Worm (Caenorhabditis elegans) whole organism, L3 larva: ENCODE data around the gene hen-1.

ENCODE experiments used
- R02D3.7 ChIP-seq: fragments of 150-350 bp; optimal IDR thresholded peaks from 2 replicates; lab custom pipeline; 2014; ENCODE audit warnings: missing biosample characterization, missing genetic modification characterization
- aly-2 ChIP-seq: fragments of 150-350 bp; optimal IDR thresholded peaks from 2 replicates; lab custom pipeline; 2014; ENCODE audit warnings: missing biosample characterization, missing genetic modification characterization
- ama-1 ChIP-seq: fragments of 150-350 bp; optimal IDR thresholded peaks from 2 replicates; lab custom pipeline; 2018
- ceh-16 ChIP-seq: sonication (generic microtip); optimal IDR thresholded peaks from 2 replicates; lab custom pipeline; 2017; ENCODE audit warnings: missing biosample characterization, missing genetic modification characterization
- egl-5 ChIP-seq: fragments of 150-350 bp; optimal IDR thresholded peaks from 2 replicates; lab custom pipeline; 2017; ENCODE audit warnings: missing biosample characterization, missing genetic modification reagents, missing genetic modification characterization, inconsistent platforms
- elt-1 ChIP-seq: fragments of 150-350 bp; optimal IDR thresholded peaks from 2 replicates; lab custom pipeline; 2014; ENCODE audit warnings: missing biosample characterization, missing genetic modification characterization
- elt-2 ChIP-seq: sonication (generic microtip); optimal IDR thresholded peaks from 2 replicates; lab custom pipeline; 2016; ENCODE audit warnings: missing genetic modification reagents, mild to moderate bottlenecking, missing genetic modification characterization, missing compliant biosample characterization
- fkh-2 ChIP-seq: fragments of 150-350 bp; optimal IDR thresholded peaks from 2 replicates; lab custom pipeline; 2014; ENCODE audit warnings: missing biosample characterization, missing genetic modification reagents, missing genetic modification characterization
- fos-1 ChIP-seq: fragments of 150-350 bp; optimal IDR thresholded peaks from 2 replicates; lab custom pipeline; 2014; ENCODE audit warnings: missing biosample characterization, missing genetic modification characterization
- hmg-11 ChIP-seq: sonication (generic microtip); optimal IDR thresholded peaks from 2 replicates; lab custom pipeline; 2016; ENCODE audit warnings: missing genetic modification characterization, missing compliant biosample characterization
- lin-39 ChIP-seq: fragments of 150-350 bp; optimal IDR thresholded peaks from 2 replicates; lab custom pipeline; 2018; ENCODE audit warnings: missing biosample characterization, missing genetic modification reagents, missing genetic modification characterization
- lsy-12 ChIP-seq: sonication (generic microtip); optimal IDR thresholded peaks from 2 replicates; lab custom pipeline; 2016; ENCODE audit warnings: mild to moderate bottlenecking, missing genetic modification characterization, missing compliant biosample characterization
- mdl-1 ChIP-seq: fragments of 150-350 bp; optimal IDR thresholded peaks from 2 replicates; lab custom pipeline; 2014; ENCODE audit warnings: missing biosample characterization, missing genetic modification characterization
- mml-1 ChIP-seq: fragments of 150-350 bp; sonication (generic microtip); optimal IDR thresholded peaks from 3 replicates; lab custom pipeline; 2014; ENCODE audit warnings: missing biosample characterization, missing genetic modification characterization
- nfya-1 ChIP-seq: sonication (generic microtip); optimal IDR thresholded peaks from 2 replicates; lab custom pipeline; 2017; ENCODE audit warnings: missing genetic modification characterization, mild to moderate bottlenecking, missing compliant biosample characterization, antibody characterized with exemption, moderate library complexity; ENCODE audit not compliant: insufficient read depth
- nhr-11 ChIP-seq: fragments of 150-350 bp; optimal IDR thresholded peaks from 2 replicates; lab custom pipeline; 2014; ENCODE audit warnings: missing biosample characterization, missing genetic modification characterization
- nhr-12 ChIP-seq: fragments of 150-350 bp; optimal IDR thresholded peaks from 2 replicates; lab custom pipeline; 2014; ENCODE audit warnings: missing biosample characterization, missing genetic modification characterization
- nhr-237 ChIP-seq: fragments of 150-350 bp; optimal IDR thresholded peaks from 2 replicates; lab custom pipeline; 2014; ENCODE audit warnings: missing biosample characterization, missing genetic modification characterization
- nhr-25 ChIP-seq: sonication (generic microtip); optimal IDR thresholded peaks from 2 replicates; lab custom pipeline; 2017; ENCODE audit warnings: missing biosample characterization, missing genetic modification characterization
- nhr-28 ChIP-seq: fragments of 150-350 bp; optimal IDR thresholded peaks from 2 replicates; lab custom pipeline; 2014; ENCODE audit warnings: missing biosample characterization, missing genetic modification characterization
- nhr-43 ChIP-seq: sonication (generic microtip); optimal IDR thresholded peaks from 2 replicates; lab custom pipeline; 2016; ENCODE audit warnings: mild to moderate bottlenecking, missing genetic modification characterization, missing compliant biosample characterization; ENCODE audit not compliant: poor library complexity, severe bottlenecking
- nhr-67 ChIP-seq: fragments of 150-350 bp; optimal IDR thresholded peaks from 2 replicates; lab custom pipeline; 2014; ENCODE audit warnings: missing biosample characterization, missing genetic modification characterization
- nhr-77 ChIP-seq: fragments of 150-350 bp; optimal IDR thresholded peaks from 2 replicates; lab custom pipeline; 2014; ENCODE audit warnings: missing biosample characterization, missing genetic modification characterization
- pha-4 ChIP-seq: fragments of 150-350 bp; optimal IDR thresholded peaks from 2 replicates; lab custom pipeline; 2014; ENCODE audit warnings: missing biosample characterization, missing genetic modification reagents, missing genetic modification characterization
- pqm-1 ChIP-seq: fragments of 150-350 bp; optimal IDR thresholded peaks from 2 replicates; lab custom pipeline; 2017; ENCODE audit warnings: missing biosample characterization, missing genetic modification characterization, inconsistent platforms
- skn-1 ChIP-seq: fragments of 150-350 bp; optimal IDR thresholded peaks from 2 replicates; lab custom pipeline; 2014; ENCODE audit warnings: missing biosample characterization, missing genetic modification characterization
- tbx-2 ChIP-seq: sonication (generic microtip); optimal IDR thresholded peaks from 2 replicates; lab custom pipeline; 2016; ENCODE audit warnings: mild to moderate bottlenecking, missing genetic modification characterization, missing compliant biosample characterization
- unc-39 ChIP-seq: sonication (generic microtip); optimal IDR thresholded peaks from 4 replicates; lab custom pipeline; 2017; ENCODE audit warnings: missing biosample characterization, missing genetic modification characterization
- unc-62 ChIP-seq: fragments of 150-350 bp; sonication (generic microtip); optimal IDR thresholded peaks from 4 replicates; lab custom pipeline; 2014; ENCODE audit warnings: missing biosample characterization, missing genetic modification reagents, missing genetic modification characterization
- ztf-4 ChIP-seq: fragments of 150-350 bp; optimal IDR thresholded peaks from 2 replicates; lab custom pipeline; 2014; ENCODE audit warnings: missing biosample characterization, missing genetic modification characterization

Gene hen-1

ce11 chrX:7151976-7152528 lies 35.3 kb upstream of the hen-1 start:
- TF ChIP-seq elt-2 (tag; lab: Kevin White, UChicago) (no peak), nhr-12 (tag; lab: Kevin White, UChicago) (no peak), nhr-43 (tag; lab: Kevin White, UChicago) (no peak), hmg-11 (tag; lab: Kevin White, UChicago) (no peak), nfya-1 (no peak), fkh-2 (no peak), elt-1 (tag; lab: Kevin White, UChicago) (no peak), nhr-67 (tag; lab: Kevin White, UChicago) (no peak), unc-39 (tag; lab: Kevin White, UChicago) (no peak), fos-1 (tag; lab: Kevin White, UChicago) (no peak)

ce11 chrX:7151189-7151857 lies 34.5 kb upstream of the hen-1 start, which contains the start of gene lam-2:
lam-2 (minus strand) TSS chrX:7151239.
- peak; percentile 8 for TF ChIP-seq pha-4 (tag; lab: Kevin White, UChicago)
- TF ChIP-seq nhr-25 (tag; lab: Kevin White, UChicago): no peak

ce11 chrX:7149670-7150069 lies 32.9 kb upstream of the hen-1 start:
- TF ChIP-seq ceh-16: no peak
- TF ChIP-seq nhr-11 (tag; lab: Kevin White, UChicago): no peak
- no peak for TF ChIP-seq mml-1 (tag; lab: Kevin White, UChicago)
- no peak for TF ChIP-seq R02D3.7 (tag; lab: Kevin White, UChicago)
- no peak for TF ChIP-seq elt-1 (tag; lab: Kevin White, UChicago)
- no peak for TF ChIP-seq lin-39 (tag; lab: Kevin White, UChicago)
- no peak for TF ChIP-seq mdl-1
- TF ChIP-seq unc-62 (GFP tag; lab: Kevin White, UChicago): no peak
- no peak for TF ChIP-seq fkh-2
- no peak for TF ChIP-seq nhr-28 (tag; lab: Kevin White, UChicago)
- TF ChIP-seq nhr-43 (tag; lab: Kevin White, UChicago): no peak
- no peak for TF ChIP-seq tbx-2 (tag; lab: Kevin White, UChicago)

ce11 chrX:7143515-7143914 lies 26.7 kb upstream of the hen-1 start, which contains the start of gene alh-10:
alh-10 (minus strand) TSS chrX:7143641.
- TF ChIP-seq ama-1 (lab: Kevin White, UChicago) (no peak), ztf-4 (tag; lab: Kevin White, UChicago) (no peak), skn-1 (tag; lab: Kevin White, UChicago) (no peak), elt-1 (tag; lab: Kevin White, UChicago) (no peak), egl-5 (tag; lab: Kevin White, UChicago) (no peak), nhr-237 (tag; lab: Kevin White, UChicago) (no peak), pqm-1 (tag; lab: Kevin White, UChicago) (peak; percentile 22), nhr-28 (tag; lab: Kevin White, UChicago) (no peak), nhr-25 (tag; lab: Kevin White, UChicago) (peak; percentile 62), aly-2 (tag; lab: Kevin White, UChicago) (no peak)

- no peak for TF ChIP-seq lsy-12
- peak; percentile 16 for TF ChIP-seq elt-2 (tag; lab: Kevin White, UChicago)
- TF ChIP-seq, all 47 proteins: peak for 1
Observed at ce11 chrX:7140682-7141254, 24.0 kb upstream of the hen-1 start.

ce11 chrX:7139614-7140013 lies 22.8 kb upstream of the hen-1 start, which contains the start of gene clec-86:
clec-86 (plus strand) TSS chrX:7139875.
- TF ChIP-seq elt-2 (tag; lab: Kevin White, UChicago): peak; percentile 72
- no peak for TF ChIP-seq nhr-77 (tag; lab: Kevin White, UChicago)
- TF ChIP-seq pqm-1 (tag; lab: Kevin White, UChicago): peak; percentile 89
- TF ChIP-seq pha-4 (tag; lab: Kevin White, UChicago): no peak
- TF ChIP-seq nhr-28 (tag; lab: Kevin White, UChicago): no peak
- no peak for TF ChIP-seq skn-1 (tag; lab: Kevin White, UChicago)
- TF ChIP-seq, all 47 proteins: peak for 2
